Worm (Caenorhabditis elegans): Measurements from ENCODE around the gene Y40A1A.3.

DNA sequence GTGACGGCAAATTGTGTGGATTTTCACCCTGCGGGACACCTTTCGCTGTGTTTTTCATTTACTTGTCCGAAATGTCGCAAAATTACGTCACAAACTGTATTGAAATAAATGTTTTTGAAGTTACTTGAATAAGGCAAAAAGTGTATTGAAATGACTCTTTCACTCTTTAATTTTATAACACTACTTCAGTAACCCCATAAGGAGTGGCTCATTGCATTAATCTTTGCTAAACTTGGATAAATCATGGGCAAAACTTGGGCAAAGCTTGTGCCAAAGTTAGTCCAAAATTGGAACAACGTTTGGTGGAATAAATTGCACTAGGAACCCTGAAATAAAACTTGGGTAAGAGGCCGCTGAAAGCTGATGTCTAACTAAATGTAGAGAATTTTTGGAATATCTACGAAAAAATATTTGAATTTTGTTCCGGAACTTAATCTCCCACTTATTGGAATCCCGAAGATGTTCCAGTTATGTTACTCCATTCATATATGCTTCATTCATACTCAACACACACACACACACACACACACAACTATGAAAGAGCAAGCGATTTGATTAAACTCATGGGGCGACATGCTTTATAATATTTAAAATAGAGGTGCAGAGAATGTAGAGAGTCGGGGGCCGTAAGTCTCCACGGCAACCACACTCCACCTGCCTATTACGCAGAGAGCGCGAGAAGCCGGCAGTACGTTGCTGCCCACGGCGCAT lies 14.8 kb upstream of the Y40A1A.3 start, which contains the start of gene Y102A11A.9:
- TF ChIP-seq fos-1 (tag; optimal IDR thresholded peaks at IDR 0.05) (no peak), ama-1 (optimal IDR thresholded peaks at IDR 0.05) (no peak), rbr-2 (tag; optimal IDR thresholded peaks at IDR 0.05) (no peak), pha-4 (GFP tag; IDR thresholded peaks at IDR 0.05) (no peak), pha-4 (tag; optimal IDR thresholded peaks at IDR 0.05) (no peak), mxl-3 (GFP tag; optimal IDR thresholded peaks at IDR 0.05) (no peak), unc-62 (GFP tag; optimal IDR thresholded peaks at IDR 0.05 in 1 of 2) (no peak), unc-62 (tag; optimal IDR thresholded peaks at IDR 0.05) (no peak), nhr-237 (tag; optimal IDR thresholded peaks at IDR 0.05) (no peak), unc-130 (GFP tag; optimal IDR thresholded peaks at IDR 0.05) (no peak)
